Fruit fly (Drosophila melanogaster) whole organism, embryonic: ENCODE results near the gene Vm26Ab.

Experiments used
- ATbp ChIP-seq: fragments of 200-800 bp; sonication (Bioruptor generic); optimal IDR thresholded peaks from 2 replicates; lab custom pipeline; 2017; ENCODE audit warnings: missing biosample characterization, mild to moderate bottlenecking, missing genetic modification characterization, missing genetic modification reagents
- Bgb ChIP-seq: fragments of 200-800 bp; sonication (Bioruptor generic); IDR thresholded peaks from 2 replicates; pipeline ENCODE4 v1.3.6; 2022; ENCODE audit warnings: missing biosample characterization, missing genetic modification characterization; ENCODE audit not compliant: partially characterized antibody
- BtbVII ChIP-seq: fragments of 200-800 bp; sonication (Bioruptor generic); optimal IDR thresholded peaks from 3 replicates; lab custom pipeline; 2017; ENCODE audit warnings: missing biosample characterization, mild to moderate bottlenecking, missing genetic modification characterization
- CG10543 ChIP-seq: fragments of 200-800 bp; sonication (Bioruptor generic); optimal IDR thresholded peaks from 3 replicates; lab custom pipeline; 2017; ENCODE audit warnings: missing biosample characterization, mild to moderate bottlenecking, missing genetic modification characterization, moderate library complexity
- CG12391 ChIP-seq: fragments of 200-800 bp; sonication (Bioruptor generic); optimal IDR thresholded peaks from 3 replicates; lab custom pipeline; 2018; ENCODE audit warnings: missing biosample characterization, mild to moderate bottlenecking, missing genetic modification characterization, moderate library complexity
- CG12744 ChIP-seq: fragments of 200-800 bp; sonication (Bioruptor generic); optimal IDR thresholded peaks from 2 replicates; lab custom pipeline; 2016; ENCODE audit warnings: missing biosample characterization, missing genetic modification characterization
- CG13424 ChIP-seq: fragments of 200-800 bp; sonication (Bioruptor generic); optimal IDR thresholded peaks from 2 replicates; lab custom pipeline; 2019; ENCODE audit warnings: missing biosample characterization, mild to moderate bottlenecking, missing genetic modification characterization, moderate library complexity
- CG15514 ChIP-seq: fragments of 200-800 bp; sonication (Bioruptor generic); optimal IDR thresholded peaks from 3 replicates; lab custom pipeline; 2017; ENCODE audit warnings: missing biosample characterization, missing genetic modification characterization, mild to moderate bottlenecking, moderate library complexity, missing genetic modification reagents
- CG17802 ChIP-seq: fragments of 200-800 bp; sonication (Bioruptor generic); optimal IDR thresholded peaks from 2 replicates; lab custom pipeline; 2018; ENCODE audit warnings: missing biosample characterization, mild to moderate bottlenecking, missing genetic modification characterization, moderate library complexity
- CG17912 ChIP-seq: fragments of 200-800 bp; sonication (Bioruptor generic); optimal IDR thresholded peaks from 2 replicates; lab custom pipeline; 2018; ENCODE audit warnings: missing biosample characterization, mild to moderate bottlenecking, missing genetic modification characterization
- CG18476 ChIP-seq: fragments of 200-800 bp; sonication (Bioruptor generic); optimal IDR thresholded peaks from 2 replicates; lab custom pipeline; 2016; ENCODE audit warnings: missing biosample characterization, mild to moderate bottlenecking, missing genetic modification characterization
- CG2889 ChIP-seq: fragments of 200-800 bp; sonication (Bioruptor generic); IDR thresholded peaks from 3 replicates; pipeline ENCODE4 v1.3.6; 2022; ENCODE audit warnings: missing biosample characterization, missing genetic modification characterization
- CG30020 ChIP-seq: fragments of 200-800 bp; optimal IDR thresholded peaks from 2 replicates; lab custom pipeline; 2019; ENCODE audit warnings: missing biosample characterization, mild to moderate bottlenecking, missing genetic modification characterization, moderate library complexity
- CG31441 ChIP-seq: fragments of 200-800 bp; sonication (Bioruptor generic); IDR thresholded peaks from 2 replicates; pipeline ENCODE4 v1.3.6; 2022; ENCODE audit warnings: missing biosample characterization, missing genetic modification characterization
- CG32772 ChIP-seq: fragments of 200-800 bp; sonication (Bioruptor generic); IDR thresholded peaks from 2 replicates; pipeline ENCODE4 v1.3.6; 2022; ENCODE audit warnings: missing biosample characterization, missing genetic modification characterization
- CG34376 ChIP-seq: fragments of 200-800 bp; sonication (Bioruptor generic); optimal IDR thresholded peaks from 2 replicates; lab custom pipeline; 2018; ENCODE audit warnings: missing biosample characterization, mild to moderate bottlenecking, missing genetic modification characterization
- CG42726 ChIP-seq: fragments of 200-800 bp; sonication (Bioruptor generic); IDR thresholded peaks from 2 replicates; pipeline ENCODE4 v1.3.6; 2022; ENCODE audit warnings: missing biosample characterization, missing genetic modification characterization; ENCODE audit not compliant: partially characterized antibody
- CG4617 ChIP-seq: fragments of 200-800 bp; sonication (Bioruptor generic); optimal IDR thresholded peaks from 3 replicates; lab custom pipeline; 2016; ENCODE audit warnings: missing biosample characterization, missing genetic modification characterization, borderline replicate concordance
- CG5953 ChIP-seq: fragments of 200-800 bp; sonication (Bioruptor generic); IDR thresholded peaks from 2 replicates; pipeline ENCODE4 v1.3.6; 2022; ENCODE audit warnings: missing biosample characterization, missing genetic modification characterization
- CG8290 ChIP-seq, 3 experiments: fragments of 200-800 bp; sonication (Bioruptor generic); optimal IDR thresholded peaks; 2 replicates each; lab custom pipeline; 2016 to 2019; ENCODE audit warnings: missing biosample characterization in 3 of 3, missing genetic modification characterization in 3 of 3, mild to moderate bottlenecking in 2 of 3, moderate library complexity in 1 of 3
- HLH3B ChIP-seq: fragments of 200-800 bp; sonication (Bioruptor generic); IDR thresholded peaks from 2 replicates; pipeline ENCODE4 v1.3.6; 2022; ENCODE audit warnings: missing biosample characterization, missing genetic modification characterization
- HmgD ChIP-seq: fragments of 200-800 bp; sonication (Bioruptor generic); optimal IDR thresholded peaks from 3 replicates; lab custom pipeline; 2016; ENCODE audit warnings: missing biosample characterization, missing genetic modification characterization
- HmgZ ChIP-seq: fragments of 200-800 bp; sonication (Bioruptor generic); optimal IDR thresholded peaks from 2 replicates; lab custom pipeline; 2018; ENCODE audit warnings: missing biosample characterization, mild to moderate bottlenecking, missing genetic modification characterization
- Hr78 ChIP-seq, 2 experiments: fragments of 200-800 bp in 1 of 2; fragments of >200 bp in 1 of 2; sonication (Bioruptor generic) in 1 of 2; optimal IDR thresholded peaks; 2 replicates each; lab custom pipeline; 2017 to 2019; ENCODE audit warnings: missing biosample characterization in 2 of 2, missing genetic modification characterization in 2 of 2, mild to moderate bottlenecking in 1 of 2, moderate library complexity in 1 of 2
- Med ChIP-seq: fragments of 200-800 bp; sonication (Bioruptor generic); peaks from one replicate; lab custom pipeline; 2016; ENCODE audit warnings: missing biosample characterization, missing genetic modification characterization, mild to moderate bottlenecking, inconsistent platforms, moderate library complexity
- Mrtf ChIP-seq: fragments of 200-800 bp; sonication (Bioruptor generic); IDR thresholded peaks from 3 replicates; pipeline ENCODE4 v1.3.6; 2022; ENCODE audit warnings: missing biosample characterization, missing genetic modification characterization
- NfI ChIP-seq: fragments of 200-800 bp; sonication (Bioruptor generic); optimal IDR thresholded peaks from 3 replicates; lab custom pipeline; 2018; ENCODE audit warnings: missing biosample characterization, mild to moderate bottlenecking, missing genetic modification characterization, moderate library complexity
- Oli ChIP-seq: fragments of 200-800 bp; sonication (Bioruptor generic); optimal IDR thresholded peaks from 2 replicates; lab custom pipeline; 2018; ENCODE audit warnings: missing biosample characterization, mild to moderate bottlenecking, missing genetic modification characterization, moderate library complexity
- Six4 ChIP-seq: fragments of 200-800 bp; sonication (Bioruptor generic); optimal IDR thresholded peaks from 2 replicates; lab custom pipeline; 2016; ENCODE audit warnings: missing biosample characterization, missing genetic modification characterization
- Stat92E ChIP-seq, 3 experiments: fragments of >200 bp in 2 of 3; fragments of 200-800 bp in 1 of 3; sonication (Bioruptor generic) in 1 of 3; optimal IDR thresholded peaks; 2 replicates each; lab custom pipeline; 2017 to 2019; ENCODE audit warnings: missing biosample characterization in 3 of 3, missing genetic modification characterization in 3 of 3, mild to moderate bottlenecking in 1 of 3, moderate library complexity in 1 of 3
- Usf ChIP-seq: fragments of 200-800 bp; sonication (Bioruptor generic); optimal IDR thresholded peaks from 2 replicates; lab custom pipeline; 2017; ENCODE audit warnings: missing genotype, missing biosample characterization, missing genetic modification characterization
- bcd ChIP-seq: fragments of 200-800 bp; sonication (Bioruptor generic); optimal IDR thresholded peaks from 2 replicates; lab custom pipeline; 2017; ENCODE audit warnings: missing biosample characterization, mild to moderate bottlenecking, missing genetic modification characterization
- croc ChIP-seq: fragments of 200-800 bp; sonication (Bioruptor generic); conservative IDR thresholded peaks from 3 replicates; pipeline ENCODE4 v1.3.6; 2022; ENCODE audit warnings: missing biosample characterization, missing genetic modification characterization
- danr ChIP-seq: fragments of 200-800 bp; sonication (Bioruptor generic); IDR thresholded peaks from 2 replicates; pipeline ENCODE4 v1.3.6; 2022; ENCODE audit warnings: missing biosample characterization, missing genetic modification characterization
- dmrt99B ChIP-seq: fragments of 200-800 bp; sonication (Bioruptor generic); optimal IDR thresholded peaks from 2 replicates; lab custom pipeline; 2018; ENCODE audit warnings: missing biosample characterization, mild to moderate bottlenecking, missing genetic modification characterization, moderate library complexity
- fd102C ChIP-seq: fragments of 200-800 bp; sonication (Bioruptor generic); optimal IDR thresholded peaks from 2 replicates; lab custom pipeline; 2018; ENCODE audit warnings: missing biosample characterization, mild to moderate bottlenecking, missing genetic modification characterization, moderate library complexity
- fru ChIP-seq: fragments of >200 bp; optimal IDR thresholded peaks from 2 replicates; lab custom pipeline; 2017
- fu2 ChIP-seq: fragments of 200-800 bp; sonication (Bioruptor generic); optimal IDR thresholded peaks from 2 replicates; lab custom pipeline; 2016; ENCODE audit warnings: missing biosample characterization, missing genetic modification characterization
- her ChIP-seq: fragments of 200-800 bp; sonication (Bioruptor generic); optimal IDR thresholded peaks from 2 replicates; lab custom pipeline; 2016; ENCODE audit warnings: missing biosample characterization, missing genetic modification characterization
- nerfin-2 ChIP-seq: fragments of 200-800 bp; sonication (Bioruptor generic); IDR thresholded peaks from 2 replicates; pipeline ENCODE4 v1.3.6; 2022; ENCODE audit warnings: missing biosample characterization, missing genetic modification characterization; ENCODE audit not compliant: partially characterized antibody
- odd ChIP-seq: fragments of 200-800 bp; sonication (Bioruptor generic); optimal IDR thresholded peaks from 2 replicates; lab custom pipeline; 2017; ENCODE audit warnings: missing biosample characterization, mild to moderate bottlenecking, missing genetic modification characterization
- pfk ChIP-seq: fragments of 200-800 bp; sonication (Bioruptor generic); optimal IDR thresholded peaks from 2 replicates; lab custom pipeline; 2018; ENCODE audit warnings: missing biosample characterization, mild to moderate bottlenecking, missing genetic modification characterization, moderate library complexity
- pho ChIP-seq: fragments of 200-800 bp; sonication (Bioruptor generic); optimal IDR thresholded peaks from 2 replicates; lab custom pipeline; 2016; ENCODE audit warnings: missing biosample characterization, missing genetic modification characterization
- pnt ChIP-seq: fragments of 200-800 bp; sonication (Bioruptor generic); optimal IDR thresholded peaks from 3 replicates; lab custom pipeline; 2016; ENCODE audit warnings: missing biosample characterization, missing genetic modification characterization
- ro ChIP-seq: fragments of 200-800 bp; sonication (Bioruptor generic); IDR thresholded peaks from 2 replicates; pipeline ENCODE4 v1.3.6; 2022; ENCODE audit warnings: missing biosample characterization, missing genetic modification characterization
- sc ChIP-seq, 3 experiments: fragments of >200 bp in 2 of 3; fragments of 200-800 bp in 1 of 3; sonication (Bioruptor generic) in 1 of 3; optimal IDR thresholded peaks; 2 replicates in 2 of 3; 3 replicates in 1 of 3; lab custom pipeline; 2017; ENCODE audit warnings: mild to moderate bottlenecking in 1 of 3, missing biosample characterization in 1 of 3, missing genetic modification characterization in 1 of 3, missing genetic modification reagents in 1 of 3
- stc ChIP-seq: fragments of 200-800 bp; sonication (Bioruptor generic); IDR thresholded peaks from 2 replicates; pipeline ENCODE4 v1.3.6; 2022; ENCODE audit warnings: missing biosample characterization, missing genetic modification characterization
- trem ChIP-seq: fragments of 200-800 bp; optimal IDR thresholded peaks from 3 replicates; lab custom pipeline; 2019; ENCODE audit warnings: missing biosample characterization, mild to moderate bottlenecking, missing genetic modification characterization, moderate library complexity
- tup ChIP-seq: fragments of 200-800 bp; sonication (Bioruptor generic); optimal IDR thresholded peaks from 2 replicates; lab custom pipeline; 2016; ENCODE audit warnings: missing biosample characterization, mild to moderate bottlenecking, missing genetic modification characterization, moderate library complexity

Gene Vm26Ab

dm6 chr2L:5974122-5974521, 17.3 kb downstream of the Vm26Ab start (continued):
- peak; percentile 92 for TF ChIP-seq ATbp (GFP tag; lab: Kevin White, UChicago)
- peak in 1 of 2 experiments; percentile 50 for TF ChIP-seq Hr78 (GFP tag; optimal IDR thresholded peaks at IDR 0.05; lab: Kevin White, UChicago)
- no peak for TF ChIP-seq Mrtf
- TF ChIP-seq pnt (GFP tag; lab: Kevin White, UChicago), result no peak
- no peak for TF ChIP-seq CG2889 (GFP tag; lab: Robert Waterston, UW)
- no peak for TF ChIP-seq pho (GFP tag; lab: Kevin White, UChicago)
- TF ChIP-seq CG4617 (GFP tag; lab: Kevin White, UChicago), result no peak
- peak; percentile 26 for TF ChIP-seq CG12391
- no peak for TF ChIP-seq CG42726 (GFP tag; lab: Robert Waterston, UW)
- TF ChIP-seq dmrt99B, result peak; percentile 48
- TF ChIP-seq CG15514 (GFP tag; lab: Kevin White, UChicago), result peak; percentile 66
- TF ChIP-seq bcd (GFP tag; lab: Kevin White, UChicago), result peak; percentile 49
- peak; percentile 56 for TF ChIP-seq HmgZ (tag; lab: Kevin White, UChicago)
- no peak for TF ChIP-seq Oli (tag; lab: Kevin White, UChicago)
- TF ChIP-seq BtbVII (GFP tag; lab: Kevin White, UChicago), result peak; percentile 72
- no peak for TF ChIP-seq CG17802 (tag; lab: Kevin White, UChicago)
- TF ChIP-seq CG5953 (GFP tag; lab: Robert Waterston, UW), result 0 out of 2 replicates have a peak, but pooled peaks have one; percentile 15
- TF ChIP-seq Usf (GFP tag; lab: Kevin White, UChicago), result no peak
- peak; percentile 4 for TF ChIP-seq CG18476 (GFP tag; lab: Kevin White, UChicago)
- peak; percentile 91 for TF ChIP-seq Med (GFP tag; lab: Kevin White, UChicago)
- peak; percentile 16; the same call in 1 of the 2 replicates for TF ChIP-seq stc (GFP tag; lab: Robert Waterston, UW)
- peak; percentile 84 for TF ChIP-seq CG10543
- TF ChIP-seq fu2 (GFP tag; lab: Kevin White, UChicago), result no peak
- TF ChIP-seq CG17912 (GFP tag; lab: Kevin White, UChicago), result peak; percentile 61
- TF ChIP-seq odd (GFP tag; lab: Kevin White, UChicago), result peak; percentile 77
- no peak for TF ChIP-seq Stat92E (GFP tag; optimal IDR thresholded peaks at IDR 0.05; lab: Kevin White, UChicago)
- TF ChIP-seq CG34376, result peak; percentile 45
- TF ChIP-seq CG30020 (tag; lab: Kevin White, UChicago), result no peak
- no peak for TF ChIP-seq fd102C
- TF ChIP-seq danr (GFP tag; lab: Robert Waterston, UW), result no peak
- no peak for TF ChIP-seq trem (tag; lab: Kevin White, UChicago)
- TF ChIP-seq tup (GFP tag; lab: Kevin White, UChicago), result peak; percentile 56
- TF ChIP-seq pfk (GFP tag; lab: Kevin White, UChicago), result peak; percentile 59
- TF ChIP-seq fru (lab: Kevin White, UChicago), result no peak
- TF ChIP-seq Six4 (GFP tag; lab: Kevin White, UChicago), result no peak
- TF ChIP-seq CG32772 (GFP tag; lab: Robert Waterston, UW), result no peak
- TF ChIP-seq croc, result no peak
- peak; percentile 45 for TF ChIP-seq NfI (GFP tag; lab: Kevin White, UChicago)
- no peak for TF ChIP-seq nerfin-2 (GFP tag; lab: Robert Waterston, UW)
- TF ChIP-seq her (GFP tag; lab: Kevin White, UChicago), result peak; percentile 27
- TF ChIP-seq Bgb (GFP tag; lab: Robert Waterston, UW), result no peak
- peak; percentile 47; the same call in 1 of the 2 replicates for TF ChIP-seq CG31441 (GFP tag; lab: Robert Waterston, UW)
- TF ChIP-seq CG8290 (GFP tag; optimal IDR thresholded peaks at IDR 0.05; lab: Kevin White, UChicago), result peak; percentile 15
- TF ChIP-seq CG8290 (tag; optimal IDR thresholded peaks at IDR 0.05; lab: Kevin White, UChicago), result peak in 1 of 2 experiments; percentile 87
- TF ChIP-seq sc (optimal IDR thresholded peaks at IDR 0.05; lab: Kevin White, UChicago), result no peak
- peak; percentile 55 for TF ChIP-seq sc (GFP tag; optimal IDR thresholded peaks at IDR 0.05; lab: Kevin White, UChicago)
- no peak for TF ChIP-seq HmgD (GFP tag; lab: Kevin White, UChicago)
- TF ChIP-seq ro (GFP tag; lab: Robert Waterston, UW), result no peak
- TF ChIP-seq HLH3B (GFP tag; lab: Robert Waterston, UW), result peak; percentile 64; the same call in 1 of the 2 replicates
- peak; percentile 66 for TF ChIP-seq CG13424 (tag; lab: Kevin White, UChicago)
- TF ChIP-seq CG12744 (GFP tag; lab: Kevin White, UChicago), result no peak
